Fruit fly (Drosophila melanogaster): ENCODE results near the gene gudu.

Gene gudu

DNA sequence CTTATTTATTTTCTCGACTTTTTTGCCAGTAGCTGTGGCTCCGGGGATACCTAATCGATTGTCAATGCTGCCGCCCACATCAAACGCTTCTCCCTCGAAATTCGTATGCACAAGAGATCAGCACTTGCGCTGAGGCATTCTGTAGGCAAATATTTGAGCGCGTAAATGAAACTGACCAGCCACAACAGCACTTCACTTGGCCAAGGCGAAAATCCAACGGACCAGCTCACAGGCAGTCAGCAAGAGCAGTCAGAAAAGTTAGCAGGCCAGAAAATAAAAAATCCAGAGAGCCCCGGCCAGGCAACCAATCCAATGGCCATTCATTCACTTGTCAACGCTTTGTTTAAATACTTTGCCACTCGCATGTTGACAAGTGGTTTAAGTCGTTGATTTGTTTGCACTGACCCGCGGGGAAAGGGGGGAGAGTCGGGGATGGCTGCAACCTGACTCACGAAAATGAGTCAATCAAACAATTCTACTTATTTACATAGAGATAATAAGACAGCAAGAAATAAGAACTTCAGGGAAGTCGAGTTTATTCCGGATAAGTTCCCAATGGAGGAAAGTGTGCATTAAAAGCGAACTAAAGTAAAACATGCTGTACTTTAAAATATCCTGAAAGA is 48.8 kb upstream of the gudu start (continued):
- TF ChIP-seq Meics (GFP tag; optimal IDR thresholded peaks at IDR 0.05), result no peak
- no peak for TF ChIP-seq Fer2 (tag; optimal IDR thresholded peaks at IDR 0.05)
- TF ChIP-seq zfh2 (GFP tag; optimal IDR thresholded peaks at IDR 0.05), result no peak
- no peak for TF ChIP-seq CG32532 (GFP tag; IDR thresholded peaks at IDR 0.05)
- TF ChIP-seq CG7839 (tag; optimal IDR thresholded peaks at IDR 0.05), result no peak
- TF ChIP-seq CG17612 (GFP tag; IDR thresholded peaks at IDR 0.05), result no peak
- TF ChIP-seq cad (GFP tag; optimal IDR thresholded peaks at IDR 0.05), result no peak
- no peak for TF ChIP-seq sisA (GFP tag; IDR thresholded peaks at IDR 0.05)
- peak; percentile 11 for TF ChIP-seq CG30431 (GFP tag; optimal IDR thresholded peaks at IDR 0.05)
- no peak for TF ChIP-seq D19A (tag; optimal IDR thresholded peaks at IDR 0.05)
- TF ChIP-seq CG10565 (GFP tag; optimal IDR thresholded peaks at IDR 0.05), result no peak
- no peak for TF ChIP-seq Stat92E (GFP tag; optimal IDR thresholded peaks at IDR 0.05)
- TF ChIP-seq HLH3B (GFP tag; IDR thresholded peaks at IDR 0.05), result no peak
- TF ChIP-seq onecut (GFP tag; IDR thresholded peaks at IDR 0.05), result no peak
- TF ChIP-seq sens-2 (GFP tag; IDR thresholded peaks at IDR 0.05), result no peak
- TF ChIP-seq CG9437 (GFP tag; optimal IDR thresholded peaks at IDR 0.05), result no peak
- peak; percentile 14; the same call in 1 of the 3 replicates for TF ChIP-seq B-H1 (GFP tag; IDR thresholded peaks at IDR 0.05)
- no peak for TF ChIP-seq Fer1 (GFP tag; optimal IDR thresholded peaks at IDR 0.05)
- no peak for TF ChIP-seq Vsx1 (GFP tag; optimal IDR thresholded peaks at IDR 0.05)
- TF ChIP-seq lilli (GFP tag; optimal IDR thresholded peaks at IDR 0.05), result no peak
- no peak for TF ChIP-seq zen (tag; optimal IDR thresholded peaks at IDR 0.05)
- TF ChIP-seq CG3065 (GFP tag; optimal IDR thresholded peaks at IDR 0.05), result no peak
- TF ChIP-seq Mad (GFP tag; optimal IDR thresholded peaks at IDR 0.05), result peak; percentile 18
- TF ChIP-seq CG11085 (GFP tag; IDR thresholded peaks at IDR 0.05), result no peak
- TF ChIP-seq luna (GFP tag; optimal IDR thresholded peaks at IDR 0.05), result no peak
- no peak for TF ChIP-seq ato (GFP tag; IDR thresholded peaks at IDR 0.05; ENCODE audit: partially characterized antibody)
- TF ChIP-seq MESR4 (GFP tag; optimal IDR thresholded peaks at IDR 0.05), result no peak
- no peak for TF ChIP-seq Nf-YA (GFP tag; IDR thresholded peaks at IDR 0.05)
- peak; percentile 15 for TF ChIP-seq CG4820 (GFP tag; optimal IDR thresholded peaks at IDR 0.05)
- TF ChIP-seq CG14860 (GFP tag; IDR thresholded peaks at IDR 0.05; ENCODE audit: partially characterized antibody), result no peak
- 0 out of 2 replicates have a peak, but pooled peaks have one; percentile 10 for TF ChIP-seq vvl (GFP tag; IDR thresholded peaks at IDR 0.05)
- TF ChIP-seq inv (GFP tag; IDR thresholded peaks at IDR 0.05; ENCODE audit: partially characterized antibody), result no peak
- TF ChIP-seq CG9876 (GFP tag; optimal IDR thresholded peaks at IDR 0.05), result no peak
- TF ChIP-seq bbx (GFP tag; IDR thresholded peaks at IDR 0.05; ENCODE audit: partially characterized antibody), result no peak
- TF ChIP-seq CG3281 (GFP tag; optimal IDR thresholded peaks at IDR 0.05), result no peak
- no peak for TF ChIP-seq CG3847 (GFP tag; IDR thresholded peaks at IDR 0.05)
- no peak for TF ChIP-seq HmgD (GFP tag; optimal IDR thresholded peaks at IDR 0.05)
- no peak for TF ChIP-seq ems (GFP tag; optimal IDR thresholded peaks at IDR 0.05)
- TF ChIP-seq CG33213 (GFP tag; optimal IDR thresholded peaks at IDR 0.05), result no peak
- TF ChIP-seq ab (GFP tag; optimal IDR thresholded peaks at IDR 0.05), result no peak
- no peak for TF ChIP-seq CG17802 (tag; optimal IDR thresholded peaks at IDR 0.05)
- no peak for TF ChIP-seq Gsc (GFP tag; IDR thresholded peaks at IDR 0.05)
- no peak for TF ChIP-seq CG5953 (GFP tag; IDR thresholded peaks at IDR 0.05)
- TF ChIP-seq CG2875 (GFP tag; optimal IDR thresholded peaks at IDR 0.05), result no peak
- TF ChIP-seq nmo (GFP tag; optimal IDR thresholded peaks at IDR 0.05), result no peak
- no peak for TF ChIP-seq tap (tag; optimal IDR thresholded peaks at IDR 0.05)
- TF ChIP-seq CG13894 (tag; optimal IDR thresholded peaks at IDR 0.05), result no peak
- no peak for TF ChIP-seq Elba2 (GFP tag; optimal IDR thresholded peaks at IDR 0.05)
- TF ChIP-seq CG5180 (GFP tag; optimal IDR thresholded peaks at IDR 0.05), result peak; percentile 18
- TF ChIP-seq CG12659 (GFP tag; optimal IDR thresholded peaks at IDR 0.05), result no peak
- no peak for TF ChIP-seq Atf6 (GFP tag; IDR thresholded peaks at IDR 0.05)

All from whole organism, embryonic.